Fruit fly (Drosophila melanogaster) whole organism, prepupa: ENCODE measurements around the gene CG44521.
A peak's percentile ranks its signal among the peaks of the same experiment; 100 is the strongest.

Source experiments
- Blimp-1 ChIP-seq: fragments of 200-800 bp; sonication (Bioruptor generic); optimal IDR thresholded peaks from 3 replicates; lab custom pipeline; 2017; ENCODE audit warnings: missing biosample characterization, missing genetic modification characterization, mild to moderate bottlenecking, moderate library complexity, missing genetic modification reagents
- CG3919 ChIP-seq: fragments of 200-800 bp; sonication (Bioruptor generic); optimal IDR thresholded peaks from 3 replicates; lab custom pipeline; 2016; ENCODE audit warnings: missing biosample characterization, missing genetic modification characterization
- Eip75B ChIP-seq: fragments of 200-800 bp; sonication (Bioruptor generic); optimal IDR thresholded peaks from 3 replicates; lab custom pipeline; 2016; ENCODE audit warnings: missing biosample characterization, missing genetic modification characterization
- Hr38 ChIP-seq: sonication (Bioruptor generic); optimal IDR thresholded peaks from 2 replicates; lab custom pipeline; 2016; ENCODE audit warnings: missing biosample characterization, missing genetic modification characterization

DNA sequence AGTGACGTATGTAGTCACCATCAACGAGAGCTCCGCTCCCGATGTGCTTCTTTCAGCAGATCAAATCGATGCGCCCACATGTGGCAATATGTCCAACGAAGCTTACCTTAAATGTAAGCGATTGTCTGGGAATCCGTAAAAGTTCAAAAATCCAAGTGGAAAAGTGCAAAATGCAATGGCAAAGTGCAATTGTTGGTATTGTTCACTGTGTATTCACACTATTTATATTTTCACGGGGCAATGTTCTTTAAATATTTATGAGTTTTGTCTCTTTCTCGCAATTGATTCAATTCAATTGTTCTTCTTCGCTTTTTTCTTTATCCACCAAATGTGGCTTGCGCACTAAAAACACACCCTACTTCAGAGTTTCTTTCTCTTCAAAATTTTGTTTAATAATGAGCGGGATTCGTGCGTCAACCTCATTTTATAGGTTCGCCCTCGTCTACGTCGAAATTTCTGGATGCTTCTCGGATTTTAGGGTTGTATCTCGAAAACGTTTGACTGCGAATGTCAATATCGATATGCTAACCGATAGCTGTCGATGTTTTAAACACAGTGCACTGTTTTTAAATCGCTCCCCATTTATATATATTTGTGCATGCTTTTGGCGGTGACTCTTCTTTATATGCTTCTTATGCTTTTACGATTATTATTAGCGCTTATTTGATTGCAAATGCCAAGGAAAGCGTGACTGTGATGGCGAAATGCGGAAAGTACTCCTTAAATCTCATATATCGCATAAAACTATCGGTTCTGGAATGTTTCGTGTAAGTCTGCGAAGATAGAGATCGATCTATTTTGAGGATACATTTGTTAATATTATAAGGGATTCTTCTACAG, 38.8 kb downstream of the CG44521 start, which contains the start of gene DnaJ-1:
- peak; percentile 36 for TF ChIP-seq Eip75B (GFP tag; lab: Kevin White, UChicago)
- no peak for TF ChIP-seq Hr38 (GFP tag; lab: Kevin White, UChicago)
- no peak for TF ChIP-seq CG3919 (GFP tag; lab: Kevin White, UChicago)
- TF ChIP-seq Blimp-1 (GFP tag; lab: Kevin White, UChicago) = no peak
